Fruit fly (Drosophila melanogaster): ENCODE results near the gene CG7706.
A peak's percentile ranks its signal among the peaks of the same experiment; 100 is the strongest.

Gene CG7706

dm6 chr3R:18670441-18671111 is 7.0 kb upstream of the CG7706 start (continued):
- TF ChIP-seq Scr (GFP tag; IDR thresholded peaks at IDR 0.05; ENCODE audit: partially characterized antibody) (no peak), Drgx (GFP tag; IDR thresholded peaks at IDR 0.05) (peak; percentile 38), CG2202 (tag; optimal IDR thresholded peaks at IDR 0.05) (no peak), TFAM (GFP tag; optimal IDR thresholded peaks at IDR 0.05) (no peak), cg (GFP tag; optimal IDR thresholded peaks at IDR 0.05) (no peak), CG1024 (GFP tag; IDR thresholded peaks at IDR 0.05) (no peak), D19A (tag; optimal IDR thresholded peaks at IDR 0.05) (peak; percentile 16), CG18011 (GFP tag; optimal IDR thresholded peaks at IDR 0.05) (no peak), Doc2 (GFP tag; IDR thresholded peaks at IDR 0.05) (no peak), Optix (GFP tag; IDR thresholded peaks at IDR 0.05) (no peak), Hsf (GFP tag; optimal IDR thresholded peaks at IDR 0.05) (peak; percentile 35), CG12236 (GFP tag; optimal IDR thresholded peaks at IDR 0.05) (no peak), knrl (GFP tag; IDR thresholded peaks at IDR 0.05; ENCODE audit: partially characterized antibody) (no peak), Bteb2 (GFP tag; optimal IDR thresholded peaks at IDR 0.05) (no peak), NfI (GFP tag; optimal IDR thresholded peaks at IDR 0.05) (peak; percentile 14), CG3995 (GFP tag; optimal IDR thresholded peaks at IDR 0.05) (no peak), NC2α (GFP tag; optimal IDR thresholded peaks at IDR 0.05) (no peak), Ravus (GFP tag; IDR thresholded peaks at IDR 0.05) (no peak), ATbp (GFP tag; optimal IDR thresholded peaks at IDR 0.05) (peak; percentile 53), CG18764 (GFP tag; optimal IDR thresholded peaks at IDR 0.05) (no peak), CG14667 (GFP tag; IDR thresholded peaks at IDR 0.05) (no peak), CG1647 (GFP tag; optimal IDR thresholded peaks at IDR 0.05) (no peak), CG2129 (GFP tag; IDR thresholded peaks at IDR 0.05; ENCODE audit: partially characterized antibody) (no peak), ap (GFP tag; IDR thresholded peaks at IDR 0.05) (no peak), CG10431 (GFP tag; optimal IDR thresholded peaks at IDR 0.05) (no peak), Bdp1 (GFP tag; optimal IDR thresholded peaks at IDR 0.05) (no peak), CG33557 (GFP tag; optimal IDR thresholded peaks at IDR 0.05) (peak; percentile 14), CG8359 (GFP tag; optimal IDR thresholded peaks at IDR 0.05; ENCODE audit: borderline replicate concordance) (no peak), mirr (GFP tag; optimal IDR thresholded peaks at IDR 0.05) (no peak), CHES-1-like (GFP tag; optimal IDR thresholded peaks at IDR 0.05) (no peak), unpg (GFP tag; optimal IDR thresholded peaks at IDR 0.05) (peak; percentile 70), luna (GFP tag; optimal IDR thresholded peaks at IDR 0.05) (no peak), trh (GFP tag; optimal IDR thresholded peaks at IDR 0.05) (no peak), Gug (GFP tag; IDR thresholded peaks at IDR 0.05) (no peak), CG9727 (GFP tag; optimal IDR thresholded peaks at IDR 0.05) (peak; percentile 41), ab (GFP tag; optimal IDR thresholded peaks at IDR 0.05) (no peak), zen (tag; optimal IDR thresholded peaks at IDR 0.05) (no peak), jumu (GFP tag; optimal IDR thresholded peaks at IDR 0.05) (peak; percentile 34), bbx (GFP tag; IDR thresholded peaks at IDR 0.05; ENCODE audit: partially characterized antibody) (no peak), Poxn (GFP tag; IDR thresholded peaks at IDR 0.05) (no peak), exex (tag; optimal IDR thresholded peaks at IDR 0.05) (no peak), wor (GFP tag; IDR thresholded peaks at IDR 0.05) (no peak), al (GFP tag; IDR thresholded peaks at IDR 0.05) (no peak), CG7963 (GFP tag; IDR thresholded peaks at IDR 0.05; ENCODE audit: partially characterized antibody) (no peak), Dip2 (GFP tag; IDR thresholded peaks at IDR 0.05) (no peak), CoRest (tag; optimal IDR thresholded peaks at IDR 0.05) (peak; percentile 67), crp (GFP tag; optimal IDR thresholded peaks at IDR 0.05) (no peak), gcm (GFP tag; optimal IDR thresholded peaks at IDR 0.05) (peak; percentile 51), CG7786 (GFP tag; optimal IDR thresholded peaks at IDR 0.05) (no peak), ftz-f1 (GFP tag; optimal IDR thresholded peaks at IDR 0.05) (no peak)
